Worm (Caenorhabditis elegans) whole organism, L1 larva: ENCODE results near the gene ets-10.

ENCODE experiments used
- alr-1 ChIP-seq: fragments of 200-800 bp; sonication (Bioruptor generic); optimal IDR thresholded peaks from 2 replicates; lab custom pipeline; 2018; ENCODE audit warnings: borderline replicate concordance, mild to moderate bottlenecking, missing genetic modification characterization, missing compliant biosample characterization
- egl-13 ChIP-seq: sonication (generic microtip); optimal IDR thresholded peaks from 2 replicates; lab custom pipeline; 2016; ENCODE audit warnings: missing genotype, missing genetic modification reagents, missing genetic modification characterization, missing compliant biosample characterization
- egl-27 ChIP-seq, 2 experiments: fragments of 150-350 bp in 1 of 2; sonication (generic microtip); optimal IDR thresholded peaks; 3 replicates each; lab custom pipeline; 2017 to 2018; ENCODE audit warnings: missing biosample characterization in 2 of 2, missing genetic modification characterization in 2 of 2, missing genetic modification reagents in 2 of 2
- elt-3 ChIP-seq, 6 experiments: fragments of 150-350 bp in 1 of 6; sonication (generic microtip); optimal IDR thresholded peaks; 2 replicates each; lab custom pipeline; 2017 to 2018; ENCODE audit warnings: missing biosample characterization in 6 of 6, missing genetic modification characterization in 6 of 6, inconsistent platforms in 1 of 6
- fkh-4 ChIP-seq: sonication (generic microtip); optimal IDR thresholded peaks from 2 replicates; lab custom pipeline; 2016; ENCODE audit warnings: missing compliant biosample characterization, missing genetic modification characterization, borderline replicate concordance
- jun-1 ChIP-seq: fragments of 150-350 bp; optimal IDR thresholded peaks from 2 replicates; lab custom pipeline; 2014; ENCODE audit warnings: missing biosample characterization, missing genetic modification reagents, missing genetic modification characterization
- lsy-2 ChIP-seq, 2 experiments: fragments of 150-350 bp; optimal IDR thresholded peaks; 2 replicates each; lab custom pipeline; 2014; ENCODE audit warnings: missing biosample characterization in 2 of 2, missing genetic modification characterization in 2 of 2
- mdl-1 ChIP-seq, 2 experiments: fragments of 150-350 bp; optimal IDR thresholded peaks; 2 replicates each; lab custom pipeline; 2014 to 2017; ENCODE audit warnings: missing biosample characterization in 2 of 2, missing genetic modification characterization in 2 of 2, inconsistent platforms in 1 of 2
- mep-1 ChIP-seq: fragments of 150-350 bp; optimal IDR thresholded peaks from 2 replicates; lab custom pipeline; 2014; ENCODE audit warnings: missing biosample characterization, missing genetic modification characterization
- nhr-76 ChIP-seq: sonication (generic microtip); optimal IDR thresholded peaks from 2 replicates; lab custom pipeline; 2017; ENCODE audit warnings: missing biosample characterization, missing genetic modification characterization
- nhr-77 ChIP-seq: fragments of 150-350 bp; optimal IDR thresholded peaks from 2 replicates; lab custom pipeline; 2014; ENCODE audit warnings: missing biosample characterization, missing genetic modification characterization
- pag-3 ChIP-seq: sonication (generic microtip); optimal IDR thresholded peaks from 2 replicates; lab custom pipeline; 2017; ENCODE audit warnings: missing genetic modification characterization, mild to moderate bottlenecking, missing compliant biosample characterization, antibody characterized with exemption, borderline replicate concordance; ENCODE audit not compliant: insufficient read depth
- sox-4 ChIP-seq: sonication (generic microtip); optimal IDR thresholded peaks from 2 replicates; lab custom pipeline; 2016; ENCODE audit warnings: missing genetic modification characterization, missing compliant biosample characterization

ce11 chrX:4244489-4245123, 39.4 kb upstream of the ets-10 start:
- TF ChIP-seq pag-3 (tag; lab: Kevin White, UChicago) (no peak), nhr-77 (tag; lab: Kevin White, UChicago) (no peak), alr-1 (tag; lab: Kevin White, UChicago) (no peak), jun-1 (tag; lab: Kevin White, UChicago) (no peak), mdl-1 (tag; optimal IDR thresholded peaks at IDR 0.05; lab: Kevin White, UChicago) (peak in 1 of 2 experiments; percentile 83), fkh-4 (no peak), egl-13 (tag; lab: Kevin White, UChicago) (no peak), lsy-2 (tag; optimal IDR thresholded peaks at IDR 0.05; lab: Kevin White, UChicago) (peak in 1 of 2 experiments; percentile 32), mep-1 (no peak), elt-3 (tag; optimal IDR thresholded peaks at IDR 0.05; lab: Kevin White, UChicago) (peak in 2 of 6 experiments; percentile 48 to 64), nhr-76 (tag; lab: Kevin White, UChicago) (no peak), sox-4 (tag; lab: Kevin White, UChicago) (no peak), egl-27 (tag; optimal IDR thresholded peaks at IDR 0.05; lab: Kevin White, UChicago) (no peak)
